Fruit fly (Drosophila melanogaster): ENCODE measurements around the gene elm.
A peak's percentile ranks its signal among the peaks of the same experiment; 100 is the strongest.

elm gene

DNA sequence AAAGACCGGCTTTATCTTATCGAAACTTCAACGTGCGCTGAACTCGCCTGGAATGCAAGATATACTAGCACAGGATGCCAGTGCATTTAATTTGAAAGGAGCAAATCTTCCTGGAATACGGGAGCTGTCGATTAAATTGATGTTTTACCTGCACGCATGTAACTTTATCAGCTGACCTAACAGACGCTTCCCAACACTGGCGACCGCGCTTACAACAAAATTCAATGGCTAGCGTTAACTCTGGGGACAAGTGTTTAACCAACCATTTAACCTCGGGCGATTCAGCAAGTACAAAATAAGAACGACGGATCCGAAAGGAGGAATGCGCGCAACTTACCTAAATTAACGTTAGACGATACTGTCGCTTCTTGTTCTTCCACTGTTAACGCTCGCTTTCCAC lies 42.9 kb downstream of the elm start (continued):
- TF ChIP-seq MBD-R2 (GFP tag; IDR thresholded peaks at IDR 0.05), result peak; percentile 41
- peak; percentile 1 for TF ChIP-seq CG30020 (tag; optimal IDR thresholded peaks at IDR 0.05)
- TF ChIP-seq Med (GFP tag), result peak; percentile 69
- no peak; the same call in 1 of the 2 replicates for TF ChIP-seq ssp (GFP tag; IDR thresholded peaks at IDR 0.05)
- TF ChIP-seq CG17186 (GFP tag; optimal IDR thresholded peaks at IDR 0.05), result peak; percentile 6
- TF ChIP-seq CkIIα-i1 (GFP tag; IDR thresholded peaks at IDR 0.05), result no peak
- no peak for TF ChIP-seq CG17568 (GFP tag; optimal IDR thresholded peaks at IDR 0.05)
- TF ChIP-seq CG10366 (GFP tag; IDR thresholded peaks at IDR 0.05), result no peak

DNA sequence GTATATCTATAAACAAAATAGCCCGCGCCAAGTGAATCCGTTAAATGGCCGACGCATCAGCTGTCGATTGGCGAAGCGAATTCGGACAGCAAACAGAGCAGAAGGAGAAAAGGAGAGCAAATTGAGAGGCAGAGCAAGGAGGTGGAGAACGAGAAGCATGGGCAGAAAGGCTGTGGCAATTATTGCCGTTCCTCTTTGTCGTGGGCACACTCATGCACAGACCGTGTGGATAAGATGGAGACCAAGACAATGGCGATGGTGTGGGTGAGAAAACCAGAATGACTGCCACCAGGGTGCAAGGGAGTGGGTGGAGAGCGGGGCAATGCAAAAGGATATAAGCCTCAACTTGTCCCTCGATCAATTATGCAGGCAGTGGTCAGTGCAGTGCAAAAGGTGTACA lies 43.5 kb downstream of the elm start:
- TF ChIP-seq Dad (GFP tag; optimal IDR thresholded peaks at IDR 0.05) (no peak), seq (GFP tag; IDR thresholded peaks at IDR 0.05) (no peak), Dfd (GFP tag; optimal IDR thresholded peaks at IDR 0.05) (no peak), gfzf (GFP tag; optimal IDR thresholded peaks at IDR 0.05) (no peak), Med (GFP tag) (peak; percentile 22), hth (optimal IDR thresholded peaks at IDR 0.05) (no peak), CG8388 (GFP tag; optimal IDR thresholded peaks at IDR 0.05) (no peak), grn (GFP tag; optimal IDR thresholded peaks at IDR 0.05) (no peak), CG8281 (tag; optimal IDR thresholded peaks at IDR 0.05) (no peak), cad (GFP tag; optimal IDR thresholded peaks at IDR 0.05) (no peak), nom (GFP tag; optimal IDR thresholded peaks at IDR 0.05) (peak; percentile 40), CG3847 (GFP tag; IDR thresholded peaks at IDR 0.05) (no peak)

DNA sequence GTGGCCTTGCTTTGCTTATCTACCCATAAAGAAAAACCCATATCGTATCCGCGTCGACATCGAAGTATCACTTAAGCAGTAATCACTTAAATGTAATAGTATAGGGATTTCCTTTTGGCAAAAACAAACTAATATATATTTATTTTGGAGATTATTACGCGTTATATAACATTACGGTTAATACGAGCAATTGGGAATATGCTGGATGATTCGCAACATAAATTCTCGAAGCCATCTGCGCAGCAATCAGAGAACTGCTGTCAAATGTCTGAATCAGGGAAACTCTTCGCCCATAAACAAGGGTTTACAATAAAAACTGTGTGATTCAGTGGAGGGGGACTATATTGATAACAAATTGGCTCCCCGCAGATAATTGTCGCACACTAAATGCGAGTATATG lies 44.0 kb downstream of the elm start:
- TF ChIP-seq CG13624 (GFP tag; optimal IDR thresholded peaks at IDR 0.05), result no peak
- no peak for TF ChIP-seq CG6654 (GFP tag; optimal IDR thresholded peaks at IDR 0.05)
- TF ChIP-seq Mrtf (GFP tag; IDR thresholded peaks at IDR 0.05), result no peak
- TF ChIP-seq Sin3A (optimal IDR thresholded peaks at IDR 0.05), result no peak
- TF ChIP-seq sens (GFP tag), result peak; percentile 9
- peak in 1 of 2 experiments; percentile 91 for TF ChIP-seq Pdp1 (GFP tag; optimal IDR thresholded peaks at IDR 0.05)
- TF ChIP-seq kay (GFP tag; optimal IDR thresholded peaks at IDR 0.05), result no peak
- TF ChIP-seq CG1832 (GFP tag; optimal IDR thresholded peaks at IDR 0.05), result no peak
- TF ChIP-seq yki (optimal IDR thresholded peaks at IDR 0.05), result no peak
- TF ChIP-seq seq (GFP tag; IDR thresholded peaks at IDR 0.05), result no peak
- TF ChIP-seq Xrp1 (GFP tag; IDR thresholded peaks at IDR 0.05), result no peak
- TF ChIP-seq Aef1 (GFP tag; IDR thresholded peaks at IDR 0.05), result no peak
- TF ChIP-seq Hey (tag; optimal IDR thresholded peaks at IDR 0.05), result no peak
- TF ChIP-seq CG2199 (GFP tag; IDR thresholded peaks at IDR 0.05), result no peak
- TF ChIP-seq twi (tag; optimal IDR thresholded peaks at IDR 0.05), result no peak
- no peak for TF ChIP-seq BtbVII (GFP tag; optimal IDR thresholded peaks at IDR 0.05)
- no peak for TF ChIP-seq CG15073 (GFP tag; optimal IDR thresholded peaks at IDR 0.05)
- TF ChIP-seq Sry-δ (GFP tag; optimal IDR thresholded peaks at IDR 0.05), result no peak
- peak; percentile 88 for TF ChIP-seq sug (tag; optimal IDR thresholded peaks at IDR 0.05)
- no peak for TF ChIP-seq CG31441 (GFP tag; IDR thresholded peaks at IDR 0.05)
- no peak for TF ChIP-seq unpg (GFP tag; optimal IDR thresholded peaks at IDR 0.05)
- TF ChIP-seq eve (GFP tag; optimal IDR thresholded peaks at IDR 0.05), result no peak
- peak; percentile 55 for TF ChIP-seq exex (tag; optimal IDR thresholded peaks at IDR 0.05)
- TF ChIP-seq CG31388 (GFP tag; optimal IDR thresholded peaks at IDR 0.05), result no peak
- TF ChIP-seq Elba2 (GFP tag; optimal IDR thresholded peaks at IDR 0.05), result no peak
- TF ChIP-seq ftz-f1 (GFP tag; optimal IDR thresholded peaks at IDR 0.05), result no peak
- TF ChIP-seq CG11247 (GFP tag; IDR thresholded peaks at IDR 0.05), result no peak
- no peak for TF ChIP-seq Fer1 (GFP tag; optimal IDR thresholded peaks at IDR 0.05)

All from whole organism, embryonic.